Worm (Caenorhabditis elegans) whole organism, early embryonic: ENCODE data around the gene B0035.22.

Experiments
- F13C5.2 ChIP-seq: sonication (generic microtip); optimal IDR thresholded peaks from 2 replicates; lab custom pipeline; 2017; ENCODE audit warnings: mild to moderate bottlenecking, missing genetic modification characterization, inconsistent platforms, missing compliant biosample characterization
- ama-1 ChIP-seq: fragments of 150-350 bp; optimal IDR thresholded peaks from 2 replicates; lab custom pipeline; 2014
- ets-7 ChIP-seq: sonication (generic microtip); optimal IDR thresholded peaks from 2 replicates; lab custom pipeline; 2016; ENCODE audit warnings: missing genotype, missing genetic modification characterization, missing compliant biosample characterization
- flt-1 ChIP-seq: fragments of 200-800 bp; sonication (Bioruptor generic); IDR thresholded peaks from 2 replicates; pipeline ENCODE4 v1.3.6; 2022; ENCODE audit warnings: missing genetic modification characterization, missing compliant biosample characterization

ce11 chrIV:11269483-11269882 lies 45.5 kb upstream of the B0035.22 start:
- no peak for TF ChIP-seq ama-1 (lab: Kevin White, UChicago)
- no peak for TF ChIP-seq F13C5.2 (tag; lab: Kevin White, UChicago)
- TF ChIP-seq flt-1 (GFP tag; lab: Robert Waterston, UW): no peak
- no peak for TF ChIP-seq ets-7
